Worm (Caenorhabditis elegans): ENCODE measurements around the gene zig-11.

ce11 chrV:1886997-1887396 lies 5.7 kb downstream of the zig-11 start:
- TF ChIP-seq aly-2 (tag; optimal IDR thresholded peaks at IDR 0.05) (no peak), zag-1 (tag; optimal IDR thresholded peaks at IDR 0.05) (no peak), mdl-1 (tag; optimal IDR thresholded peaks at IDR 0.05) (no peak), ztf-4 (tag; optimal IDR thresholded peaks at IDR 0.05) (no peak), unc-62 (GFP tag; optimal IDR thresholded peaks at IDR 0.05) (no peak), nfya-1 (tag; optimal IDR thresholded peaks at IDR 0.05; ENCODE audit: insufficient read depth) (peak; percentile 7), elt-1 (tag; optimal IDR thresholded peaks at IDR 0.05) (no peak), egl-27 (tag; optimal IDR thresholded peaks at IDR 0.05) (no peak)

Measured in whole organism, L3 larva.